Worm (Caenorhabditis elegans): Measurements from ENCODE around the gene C05E11.7.

ce11 chrX:4574873-4575272 is 10.6 kb downstream of the C05E11.7 start:
- TF ChIP-seq jun-1 (tag; optimal IDR thresholded peaks at IDR 0.05): no peak
- no peak for TF ChIP-seq hpl-2 (GFP tag; optimal IDR thresholded peaks at IDR 0.05)
- TF ChIP-seq ceh-63 (GFP tag; optimal IDR thresholded peaks at IDR 0.05): no peak
- no peak for TF ChIP-seq ztf-11 (tag; optimal IDR thresholded peaks at IDR 0.05)
- TF ChIP-seq nhr-237 (tag; optimal IDR thresholded peaks at IDR 0.05): no peak
- TF ChIP-seq mef-2 (tag; optimal IDR thresholded peaks at IDR 0.05): no peak
- no peak for TF ChIP-seq aly-2 (tag; optimal IDR thresholded peaks at IDR 0.05)
- no peak for TF ChIP-seq unc-62 (GFP tag; optimal IDR thresholded peaks at IDR 0.05)
- TF ChIP-seq rnt-1 (tag; optimal IDR thresholded peaks at IDR 0.05): no peak
- TF ChIP-seq mep-1 (tag; optimal IDR thresholded peaks at IDR 0.05): no peak
- TF ChIP-seq tbx-2 (tag; optimal IDR thresholded peaks at IDR 0.05): no peak
- TF ChIP-seq nhr-28 (tag; optimal IDR thresholded peaks at IDR 0.05): no peak
